Fruit fly (Drosophila melanogaster) whole organism, embryonic: ENCODE results near the gene RabX4.
A peak's percentile ranks its signal among the peaks of the same experiment; 100 is the strongest.

Experiments used
- Abd-B ChIP-seq: fragments of 200-800 bp; sonication (Bioruptor generic); optimal IDR thresholded peaks from 2 replicates; lab custom pipeline; 2018; ENCODE audit warnings: missing biosample characterization, mild to moderate bottlenecking, missing genetic modification characterization, moderate library complexity
- Ada2b ChIP-seq: fragments of 200-800 bp; sonication (Bioruptor generic); IDR thresholded peaks from 2 replicates; pipeline ENCODE4 v1.3.6; 2022; ENCODE audit warnings: missing biosample characterization, missing genetic modification characterization
- Adf1 ChIP-seq: fragments of 200-800 bp; sonication (Bioruptor generic); IDR thresholded peaks from 2 replicates; pipeline ENCODE4 v1.3.6; 2022; ENCODE audit warnings: missing biosample characterization, missing genetic modification characterization
- Blimp-1 ChIP-seq: fragments of 200-800 bp; sonication (Bioruptor generic); optimal IDR thresholded peaks from 3 replicates; lab custom pipeline; 2018; ENCODE audit warnings: missing biosample characterization, missing genetic modification characterization, mild to moderate bottlenecking, moderate library complexity, missing genetic modification reagents
- BtbVII ChIP-seq: fragments of 200-800 bp; sonication (Bioruptor generic); optimal IDR thresholded peaks from 3 replicates; lab custom pipeline; 2017; ENCODE audit warnings: missing biosample characterization, mild to moderate bottlenecking, missing genetic modification characterization
- C15 ChIP-seq: fragments of 200-800 bp; sonication (Bioruptor generic); IDR thresholded peaks from 3 replicates; pipeline ENCODE4 v1.3.6; 2022; ENCODE audit warnings: missing biosample characterization, missing genetic modification characterization
- CG10543 ChIP-seq: fragments of 200-800 bp; sonication (Bioruptor generic); optimal IDR thresholded peaks from 3 replicates; lab custom pipeline; 2017; ENCODE audit warnings: missing biosample characterization, mild to moderate bottlenecking, missing genetic modification characterization, moderate library complexity
- CG14441 ChIP-seq: fragments of 200-800 bp; sonication (Bioruptor generic); IDR thresholded peaks from 2 replicates; pipeline ENCODE4 v1.3.6; 2022; ENCODE audit warnings: missing biosample characterization, missing genetic modification characterization
- CG15601 ChIP-seq: fragments of 200-800 bp; sonication (Bioruptor generic); optimal IDR thresholded peaks from 3 replicates; lab custom pipeline; 2019; ENCODE audit warnings: missing biosample characterization, mild to moderate bottlenecking, missing genetic modification characterization, moderate library complexity
- CG17359 ChIP-seq: fragments of 200-800 bp; sonication (Bioruptor generic); optimal IDR thresholded peaks from 3 replicates; lab custom pipeline; 2018; ENCODE audit warnings: missing biosample characterization, mild to moderate bottlenecking, missing genetic modification characterization, moderate library complexity
- CG17385 ChIP-seq: fragments of 200-800 bp; sonication (Bioruptor generic); optimal IDR thresholded peaks from 3 replicates; lab custom pipeline; 2018; ENCODE audit warnings: missing biosample characterization, mild to moderate bottlenecking, missing genetic modification characterization
- CG17612 ChIP-seq: fragments of 200-800 bp; sonication (Bioruptor generic); IDR thresholded peaks from 2 replicates; pipeline ENCODE4 v1.3.6; 2022; ENCODE audit warnings: missing biosample characterization, missing genetic modification characterization
- CG2202 ChIP-seq: fragments of 200-800 bp; sonication (Bioruptor generic); optimal IDR thresholded peaks from 2 replicates; lab custom pipeline; 2018; ENCODE audit warnings: missing biosample characterization, mild to moderate bottlenecking, missing genetic modification characterization
- CG31365 ChIP-seq: fragments of 200-800 bp; sonication (Bioruptor generic); optimal IDR thresholded peaks from 2 replicates; lab custom pipeline; 2018; ENCODE audit warnings: missing biosample characterization, mild to moderate bottlenecking, missing genetic modification characterization
- CG4730 ChIP-seq: fragments of 200-800 bp; sonication (Bioruptor generic); IDR thresholded peaks from 2 replicates; pipeline ENCODE4 v1.3.6; 2022; ENCODE audit warnings: missing biosample characterization, missing genetic modification characterization
- CG8359 ChIP-seq: fragments of 200-800 bp; sonication (Bioruptor generic); optimal IDR thresholded peaks from 2 replicates; lab custom pipeline; 2017; ENCODE audit warnings: missing biosample characterization, mild to moderate bottlenecking, missing genetic modification characterization, borderline replicate concordance
- CG9437 ChIP-seq: fragments of 200-800 bp; sonication (Bioruptor generic); optimal IDR thresholded peaks from 2 replicates; lab custom pipeline; 2018; ENCODE audit warnings: missing biosample characterization, mild to moderate bottlenecking, missing genetic modification characterization
- D ChIP-seq, 2 experiments: fragments of 200-800 bp in 1 of 2; fragments of >200 bp in 1 of 2; sonication (Bioruptor generic) in 1 of 2; optimal IDR thresholded peaks; 2 replicates in 1 of 2; 3 replicates in 1 of 2; lab custom pipeline; 2017; ENCODE audit warnings: mild to moderate bottlenecking in 1 of 2, missing biosample characterization in 1 of 2, missing genetic modification characterization in 1 of 2, missing genetic modification reagents in 1 of 2
- E2f1 ChIP-seq: fragments of 200-800 bp; sonication (Bioruptor generic); IDR thresholded peaks from 2 replicates; pipeline ENCODE4 v1.3.6; 2022; ENCODE audit warnings: missing biosample characterization, missing genetic modification characterization
- Fer3 ChIP-seq: fragments of 200-800 bp; sonication (Bioruptor generic); optimal IDR thresholded peaks from 2 replicates; lab custom pipeline; 2018; ENCODE audit warnings: missing biosample characterization, mild to moderate bottlenecking, missing genetic modification characterization, moderate library complexity
- GATAe ChIP-seq: fragments of 200-800 bp; sonication (Bioruptor generic); conservative IDR thresholded peaks from 2 replicates; pipeline ENCODE4 v1.3.6; 2022; ENCODE audit warnings: missing biosample characterization, missing genetic modification characterization
- HLH3B ChIP-seq: fragments of 200-800 bp; sonication (Bioruptor generic); IDR thresholded peaks from 2 replicates; pipeline ENCODE4 v1.3.6; 2022; ENCODE audit warnings: missing biosample characterization, missing genetic modification characterization
- Hand ChIP-seq: fragments of 200-800 bp; sonication (Bioruptor generic); optimal IDR thresholded peaks from 2 replicates; lab custom pipeline; 2017; ENCODE audit warnings: mild to moderate bottlenecking, missing biosample characterization, missing genetic modification reagents, missing genetic modification characterization
- Nf-YB ChIP-seq: fragments of 200-800 bp; sonication (Bioruptor generic); optimal IDR thresholded peaks from 3 replicates; lab custom pipeline; 2019; ENCODE audit warnings: missing biosample characterization, mild to moderate bottlenecking, missing genetic modification characterization, moderate library complexity
- Nf-YC ChIP-seq: fragments of 200-800 bp; optimal IDR thresholded peaks from 3 replicates; lab custom pipeline; 2019; ENCODE audit warnings: missing biosample characterization, mild to moderate bottlenecking, missing genetic modification characterization, moderate library complexity
- NfI ChIP-seq: fragments of 200-800 bp; sonication (Bioruptor generic); optimal IDR thresholded peaks from 3 replicates; lab custom pipeline; 2018; ENCODE audit warnings: missing biosample characterization, mild to moderate bottlenecking, missing genetic modification characterization, moderate library complexity
- PHDP ChIP-seq: fragments of 200-800 bp; sonication (Bioruptor generic); optimal IDR thresholded peaks from 3 replicates; lab custom pipeline; 2018; ENCODE audit warnings: missing biosample characterization, mild to moderate bottlenecking, missing genetic modification characterization, moderate library complexity
- Sox102F ChIP-seq: fragments of 200-800 bp; sonication (Bioruptor generic); optimal IDR thresholded peaks from 2 replicates; lab custom pipeline; 2018; ENCODE audit warnings: missing biosample characterization, mild to moderate bottlenecking, missing genetic modification characterization, moderate library complexity
- Stat92E ChIP-seq, 3 experiments: fragments of >200 bp in 2 of 3; fragments of 200-800 bp in 1 of 3; sonication (Bioruptor generic) in 1 of 3; optimal IDR thresholded peaks; 2 replicates each; lab custom pipeline; 2017 to 2019; ENCODE audit warnings: missing biosample characterization in 3 of 3, missing genetic modification characterization in 3 of 3, mild to moderate bottlenecking in 1 of 3, moderate library complexity in 1 of 3
- TFAM ChIP-seq: fragments of 200-800 bp; sonication (Bioruptor generic); optimal IDR thresholded peaks from 2 replicates; lab custom pipeline; 2017; ENCODE audit warnings: missing biosample characterization, missing genetic modification characterization, inconsistent platforms
- Xbp1 ChIP-seq: fragments of 200-800 bp; sonication (Bioruptor generic); optimal IDR thresholded peaks from 3 replicates; lab custom pipeline; 2016; ENCODE audit warnings: missing biosample characterization, mild to moderate bottlenecking, missing genetic modification characterization
- amos ChIP-seq: fragments of 200-800 bp; sonication (Bioruptor generic); IDR thresholded peaks from 2 replicates; pipeline ENCODE4 v1.3.6; 2022; ENCODE audit warnings: missing biosample characterization, missing genetic modification characterization; ENCODE audit not compliant: partially characterized antibody
- crol ChIP-seq: fragments of 200-800 bp; sonication (Bioruptor generic); IDR thresholded peaks from 2 replicates; pipeline ENCODE4 v1.3.6; 2022; ENCODE audit warnings: missing biosample characterization, missing genetic modification characterization
- dimm ChIP-seq: fragments of 200-800 bp; sonication (Bioruptor generic); IDR thresholded peaks from 2 replicates; pipeline ENCODE4 v1.3.6; 2022; ENCODE audit warnings: missing biosample characterization, missing genetic modification characterization
- dpn ChIP-seq, 2 experiments: fragments of 200-800 bp; sonication (Bioruptor generic); optimal IDR thresholded peaks; 3 replicates each; lab custom pipeline; 2016; ENCODE audit warnings: missing biosample characterization in 2 of 2, missing genetic modification characterization in 2 of 2
- ems ChIP-seq: fragments of 200-800 bp; sonication (Bioruptor generic); optimal IDR thresholded peaks from 3 replicates; lab custom pipeline; 2016; ENCODE audit warnings: missing biosample characterization, missing genetic modification characterization
- ftz-f1 ChIP-seq: fragments of 200-800 bp; sonication (Bioruptor generic); optimal IDR thresholded peaks from 2 replicates; lab custom pipeline; 2016; ENCODE audit warnings: missing biosample characterization, missing genetic modification characterization
- fu2 ChIP-seq: fragments of 200-800 bp; sonication (Bioruptor generic); optimal IDR thresholded peaks from 2 replicates; lab custom pipeline; 2016; ENCODE audit warnings: missing biosample characterization, missing genetic modification characterization
- hth ChIP-seq: fragments of >200 bp; optimal IDR thresholded peaks from 2 replicates; lab custom pipeline; 2017; ENCODE audit warnings: inconsistent platforms
- sens ChIP-seq: fragments of 200-800 bp; sonication (Bioruptor generic); peaks from one replicate; lab custom pipeline; 2016; ENCODE audit warnings: missing biosample characterization, missing genetic modification characterization
- stwl ChIP-seq: fragments of 200-800 bp; sonication (Bioruptor generic); optimal IDR thresholded peaks from 3 replicates; lab custom pipeline; 2018; ENCODE audit warnings: missing biosample characterization, mild to moderate bottlenecking, missing genetic modification characterization, moderate library complexity
- toy ChIP-seq: fragments of 200-800 bp; sonication (Bioruptor generic); IDR thresholded peaks from 2 replicates; pipeline ENCODE4 v1.3.6; 2022; ENCODE audit warnings: missing biosample characterization, missing genetic modification characterization
- trem ChIP-seq: fragments of 200-800 bp; optimal IDR thresholded peaks from 3 replicates; lab custom pipeline; 2019; ENCODE audit warnings: missing biosample characterization, mild to moderate bottlenecking, missing genetic modification characterization, moderate library complexity
- vfl ChIP-seq: fragments of 200-800 bp; sonication (Bioruptor generic); optimal IDR thresholded peaks from 2 replicates; lab custom pipeline; 2016; ENCODE audit warnings: missing biosample characterization, missing genetic modification characterization
- wek ChIP-seq: fragments of 200-800 bp; sonication (Bioruptor generic); optimal IDR thresholded peaks from 3 replicates; lab custom pipeline; 2018; ENCODE audit warnings: missing biosample characterization, mild to moderate bottlenecking, missing genetic modification characterization, moderate library complexity

Gene RabX4

dm6 chr3R:24790036-24790435 is 38.2 kb downstream of the RabX4 start, which contains the start of gene CG13634:
TSS of gene CG13634 (minus strand) at chr3R:24790136.
- TF ChIP-seq GATAe (GFP tag; lab: Robert Waterston, UW) (no peak), Blimp-1 (GFP tag; lab: Kevin White, UChicago) (peak; percentile 60), hth (lab: Kevin White, UChicago) (no peak), Hand (GFP tag; lab: Kevin White, UChicago) (no peak)
- TF ChIP-seq, all 482 proteins: peak for 1

DNA sequence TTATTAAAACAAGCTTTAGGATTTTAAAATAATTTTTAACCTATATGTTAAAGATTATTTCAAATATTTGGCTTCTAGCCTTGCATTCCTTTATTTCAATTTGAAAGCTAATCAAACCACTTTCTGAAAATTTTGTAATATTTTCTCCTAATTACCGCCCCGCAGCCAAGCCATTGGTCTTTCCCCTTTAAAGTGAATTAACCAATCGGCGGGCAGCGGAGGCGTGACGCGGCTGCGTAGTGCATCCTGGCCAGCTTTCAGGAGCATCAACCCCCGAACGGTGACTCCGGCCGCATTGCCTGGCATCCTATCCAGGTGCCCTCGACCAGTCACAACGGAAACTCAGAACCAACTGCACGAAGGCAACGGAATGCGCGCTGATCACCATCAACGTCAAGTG is 40.5 kb downstream of the RabX4 start, which contains the start of gene Ets96B:
Gene Ets96B, plus strand, starts transcription at position 321 of the 400 bp plus-strand sequence.
- TF ChIP-seq Nf-YC (tag; lab: Kevin White, UChicago) (peak; percentile 93), CG17385 (GFP tag; lab: Kevin White, UChicago) (no peak), BtbVII (no peak), Fer3 (tag; lab: Kevin White, UChicago) (no peak), PHDP (tag; lab: Kevin White, UChicago) (no peak), Nf-YB (GFP tag; lab: Kevin White, UChicago) (peak; percentile 94)
- TF ChIP-seq, all 482 proteins: peak for 2

dm6 chr3R:24787042-24787565 is 41.1 kb downstream of the RabX4 start, which contains the start of gene CG5805:
TSS of gene CG5805 (minus strand) at chr3R:24787421.
- TF ChIP-seq CG10543 (GFP tag; lab: Kevin White, UChicago) (peak; percentile 86), sens (peak; percentile 96), dpn (GFP tag; optimal IDR thresholded peaks at IDR 0.05; lab: Kevin White, UChicago) (peak; percentile 65 to 87), wek (GFP tag; lab: Kevin White, UChicago) (peak; percentile 58), Stat92E (GFP tag; optimal IDR thresholded peaks at IDR 0.05; lab: Kevin White, UChicago) (peak in 1 of 3 experiments; percentile 40), NfI (GFP tag; lab: Kevin White, UChicago) (peak; percentile 93), CG8359 (peak; percentile 79), CG2202 (peak; percentile 76), CG15601 (tag; lab: Kevin White, UChicago) (peak; percentile 80), CG4730 (peak; percentile 50; the same call in 1 of the 2 replicates), CG17612 (GFP tag; lab: Robert Waterston, UW) (peak; percentile 57; the same call in 1 of the 2 replicates), crol (GFP tag; lab: Robert Waterston, UW) (peak; percentile 88), HLH3B (peak; percentile 63), Abd-B (GFP tag; lab: Kevin White, UChicago) (peak; percentile 57), toy (GFP tag; lab: Robert Waterston, UW) (peak; percentile 62; the same call in 1 of the 2 replicates), dimm (GFP tag; lab: Robert Waterston, UW) (peak; percentile 59), fu2 (GFP tag; lab: Kevin White, UChicago) (peak; percentile 66), CG14441 (GFP tag; lab: Robert Waterston, UW) (peak; percentile 72), Adf1 (GFP tag; lab: Robert Waterston, UW) (peak; percentile 56; the same call in 1 of the 2 replicates), CG17385 (GFP tag; lab: Kevin White, UChicago) (peak; percentile 78), TFAM (GFP tag; lab: Kevin White, UChicago) (peak; percentile 47), CG9437 (GFP tag; lab: Kevin White, UChicago) (peak; percentile 78), CG31365 (tag; lab: Kevin White, UChicago) (peak; percentile 77), stwl (tag; lab: Kevin White, UChicago) (no peak), E2f1 (peak; percentile 62), CG17359 (peak; percentile 82), vfl (GFP tag; lab: Kevin White, UChicago) (no peak), ftz-f1 (GFP tag; lab: Kevin White, UChicago) (peak; percentile 90), amos (GFP tag; lab: Robert Waterston, UW) (no peak; the same call in 1 of the 2 replicates), D (optimal IDR thresholded peaks at IDR 0.05; lab: Kevin White, UChicago) (no peak), D (GFP tag; optimal IDR thresholded peaks at IDR 0.05; lab: Kevin White, UChicago) (peak; percentile 79), ems (peak; percentile 73), trem (tag; lab: Kevin White, UChicago) (peak; percentile 71), Ada2b (GFP tag; lab: Robert Waterston, UW) (peak; percentile 66; the same call in 1 of the 2 replicates), C15 (peak; percentile 78; the same call in 2 of the 3 replicates), Xbp1 (GFP tag; lab: Kevin White, UChicago) (peak; percentile 81), Sox102F (peak; percentile 61)
